Worm (Caenorhabditis elegans) whole organism, L4/young adult: Measurements from ENCODE around the gene C31H1.2.

ENCODE experiments used
- W03F9.2 ChIP-seq: fragments of 150-350 bp; optimal IDR thresholded peaks from 2 replicates; lab custom pipeline; 2014; ENCODE audit warnings: missing biosample characterization, missing genetic modification characterization
- dao-5 ChIP-seq: sonication (generic microtip); optimal IDR thresholded peaks from 2 replicates; lab custom pipeline; 2016; ENCODE audit warnings: missing genotype, missing genetic modification characterization, moderate library complexity, missing compliant biosample characterization
- him-1 ChIP-seq: sonication (generic microtip); optimal IDR thresholded peaks from 2 replicates; lab custom pipeline; 2016; ENCODE audit warnings: missing genotype, missing genetic modification reagents, missing genetic modification characterization, missing compliant biosample characterization

ce11 chrIV:5832801-5833200 is 41.7 kb downstream of the C31H1.2 start:
- TF ChIP-seq dao-5 (no peak), him-1 (tag; lab: Kevin White, UChicago) (no peak), W03F9.2 (tag; lab: Kevin White, UChicago) (no peak)
